Worm (Caenorhabditis elegans): ENCODE measurements around the gene ZK105.14.

Gene ZK105.14

DNA sequence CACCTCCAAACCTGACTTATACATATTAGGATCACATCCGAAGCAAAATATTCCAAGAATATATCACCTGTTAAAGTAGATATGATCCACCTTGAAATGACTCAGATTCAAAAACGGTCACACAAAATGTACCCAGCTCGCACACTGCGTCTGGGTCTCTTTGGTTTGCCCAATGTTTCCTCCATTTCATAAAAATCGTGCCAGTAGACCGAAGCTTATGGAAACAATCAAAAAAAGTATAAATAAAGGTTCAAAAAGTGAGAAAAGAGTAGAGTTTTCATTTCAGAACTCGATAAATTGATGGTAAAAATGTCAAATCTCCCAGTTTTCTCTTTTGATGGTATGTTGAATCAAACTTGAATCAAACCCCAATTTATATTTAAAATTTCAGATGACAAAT is 15.9 kb upstream of the ZK105.14 start, which contains the start of gene srr-9:
srr-9 (plus strand) TSS at position 301 of the 400 bp plus-strand sequence.
- TF ChIP-seq D2030.7 (GFP tag; IDR thresholded peaks at IDR 0.05), result no peak
- TF ChIP-seq lin-35 (GFP tag; optimal IDR thresholded peaks at IDR 0.05), result no peak
- 0 out of 2 replicates have a peak, but pooled peaks have one; percentile 10 for TF ChIP-seq hmg-1.2 (GFP tag; IDR thresholded peaks at IDR 0.05)
- no peak for TF ChIP-seq nfya-1 (tag; optimal IDR thresholded peaks at IDR 0.05; ENCODE audit: borderline replicate concordance, insufficient read depth)

DNA sequence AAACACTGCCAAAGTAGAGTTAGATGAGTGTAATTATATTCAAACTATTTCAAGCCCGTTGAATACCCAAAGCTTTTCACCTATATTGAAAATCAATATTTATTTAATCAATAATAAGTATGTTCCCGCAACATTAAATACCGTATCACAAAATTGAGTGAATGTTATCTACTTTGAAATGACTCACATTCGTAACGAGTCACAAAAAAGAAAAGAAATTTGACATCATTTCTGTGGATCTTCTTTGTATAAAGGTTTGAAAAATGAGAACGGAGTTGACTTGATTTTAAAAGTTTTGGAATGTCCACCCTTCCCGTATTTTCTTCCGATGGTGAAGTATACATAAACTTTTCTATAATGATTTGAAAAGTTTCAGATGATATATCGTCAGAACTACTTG is 13.5 kb upstream of the ZK105.14 start, which contains the start of gene srr-10:
srr-10 (plus strand) TSS at position 301 of the 400 bp plus-strand sequence.
- TF ChIP-seq lsy-27 (tag; optimal IDR thresholded peaks at IDR 0.05; ENCODE audit: borderline replicate concordance, insufficient read depth) (no peak), rec-8 (tag; optimal IDR thresholded peaks at IDR 0.05) (no peak), ceh-79 (tag; optimal IDR thresholded peaks at IDR 0.05) (no peak), ztf-25 (GFP tag; IDR thresholded peaks at IDR 0.05) (no peak), egl-44 (GFP tag; IDR thresholded peaks at IDR 0.05) (no peak), ztf-26 (tag; optimal IDR thresholded peaks at IDR 0.05) (no peak), nhr-27 (tag; optimal IDR thresholded peaks at IDR 0.05) (no peak), mel-28 (tag; optimal IDR thresholded peaks at IDR 0.05; ENCODE audit: borderline replicate concordance) (no peak), aptf-2 (GFP tag; conservative IDR thresholded peaks at IDR 0.05) (no peak), atf-7 (tag; optimal IDR thresholded peaks at IDR 0.05) (no peak), dpff-1 (tag; optimal IDR thresholded peaks at IDR 0.05) (no peak), F23B12.7 (tag; optimal IDR thresholded peaks at IDR 0.05; ENCODE audit: insufficient read depth) (no peak), ama-1 (optimal IDR thresholded peaks at IDR 0.05) (no peak), ama-1 (GFP tag; optimal IDR thresholded peaks at IDR 0.05) (no peak), ets-4 (GFP tag; optimal IDR thresholded peaks at IDR 0.05) (no peak), B0336.3 (GFP tag; IDR thresholded peaks at IDR 0.05) (no peak), ztf-6 (GFP tag; IDR thresholded peaks at IDR 0.05) (no peak), efl-1 (GFP tag; optimal IDR thresholded peaks at IDR 0.05) (no peak), madf-8 (GFP tag; conservative IDR thresholded peaks at IDR 0.05) (no peak)

DNA sequence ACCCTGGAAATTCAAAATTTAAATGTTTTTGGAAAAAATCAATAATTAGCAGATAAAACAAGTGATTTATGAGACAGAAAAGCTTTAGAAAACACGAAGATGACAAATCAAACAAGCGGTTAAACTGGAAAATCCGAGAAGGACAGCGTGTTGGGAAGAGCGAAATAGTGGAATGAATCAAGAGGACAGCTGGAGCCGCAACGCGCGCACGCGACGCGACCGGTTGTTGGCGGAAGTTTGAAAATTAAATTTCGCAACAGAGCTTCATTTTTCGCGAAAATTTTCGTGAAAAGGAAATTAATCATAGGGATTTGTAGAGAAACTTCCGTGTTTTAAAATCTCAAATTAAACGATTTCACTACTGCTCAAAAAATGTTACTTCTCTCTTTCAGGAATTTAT is 13.1 kb upstream of the ZK105.14 start, which contains the start of gene clic-1:
clic-1 (minus strand) TSS at position 3 of the 400 bp plus-strand sequence.
- no peak for TF ChIP-seq madf-6 (GFP tag; IDR thresholded peaks at IDR 0.05)
- TF ChIP-seq pha-4 (tag; optimal IDR thresholded peaks at IDR 0.05), result no peak
- TF ChIP-seq lin-35 (GFP tag; optimal IDR thresholded peaks at IDR 0.05), result peak in 1 of 3 experiments; percentile 86
- peak; percentile 25 for TF ChIP-seq F23B12.7 (tag; optimal IDR thresholded peaks at IDR 0.05; ENCODE audit: insufficient read depth)
- no peak for TF ChIP-seq aptf-3 (GFP tag; IDR thresholded peaks at IDR 0.05)
- TF ChIP-seq D2030.7 (GFP tag; IDR thresholded peaks at IDR 0.05), result no peak
- TF ChIP-seq ztf-28 (GFP tag; IDR thresholded peaks at IDR 0.05), result no peak
- TF ChIP-seq madf-3 (GFP tag; IDR thresholded peaks at IDR 0.05), result peak; percentile 98
- TF ChIP-seq ceh-27 (GFP tag; optimal IDR thresholded peaks at IDR 0.05), result peak; percentile 24
- TF ChIP-seq dpl-1 (GFP tag; optimal IDR thresholded peaks at IDR 0.05), result peak; percentile 62
- TF ChIP-seq mcd-1 (GFP tag; IDR thresholded peaks at IDR 0.05), result 0 out of 2 replicates have a peak, but pooled peaks have one; percentile 32
- peak; percentile 14; the same call in 1 of the 2 replicates for TF ChIP-seq hmg-1.2 (GFP tag; IDR thresholded peaks at IDR 0.05)
- TF ChIP-seq lin-54 (GFP tag; optimal IDR thresholded peaks at IDR 0.05), result peak; percentile 91
- peak; percentile 69 for TF ChIP-seq cebp-1 (GFP tag; IDR thresholded peaks at IDR 0.05)
- TF ChIP-seq cebp-1 (tag; optimal IDR thresholded peaks at IDR 0.05), result peak; percentile 94
- TF ChIP-seq efl-1 (GFP tag; optimal IDR thresholded peaks at IDR 0.05), result peak; percentile 82
- peak; percentile 79 to 82 for TF ChIP-seq let-607 (tag; optimal IDR thresholded peaks at IDR 0.05)
- peak; percentile 16 for TF ChIP-seq attf-5 (GFP tag; optimal IDR thresholded peaks at IDR 0.05)
- peak; percentile 14; the same call in 1 of the 2 replicates for TF ChIP-seq F33H1.4 (GFP tag; IDR thresholded peaks at IDR 0.05)
